Fruit fly (Drosophila melanogaster) whole organism, pupa: ENCODE data around the gene Sfp84E.
A peak's percentile ranks its signal among the peaks of the same experiment; 100 is the strongest.

Source experiments
- CG10348 ChIP-seq: fragments of 200-800 bp; sonication (Bioruptor generic); IDR thresholded peaks from 2 replicates; pipeline ENCODE4 v1.3.6; 2022; ENCODE audit warnings: missing biosample characterization, missing genetic modification characterization
- CG12605 ChIP-seq: fragments of 200-800 bp; sonication (Bioruptor generic); IDR thresholded peaks from 2 replicates; pipeline ENCODE4 v1.3.6; 2022; ENCODE audit warnings: missing biosample characterization, missing genetic modification characterization
- CG13204 ChIP-seq: fragments of 200-800 bp; sonication (Bioruptor generic); optimal IDR thresholded peaks from 2 replicates; lab custom pipeline; 2018; ENCODE audit warnings: missing biosample characterization, mild to moderate bottlenecking, missing genetic modification characterization, moderate library complexity
- CG14655 ChIP-seq: fragments of 200-800 bp; sonication (Bioruptor generic); optimal IDR thresholded peaks from 3 replicates; lab custom pipeline; 2017; ENCODE audit warnings: mild to moderate bottlenecking, missing biosample characterization, missing genetic modification reagents, missing genetic modification characterization
- CG15710 ChIP-seq: fragments of 200-800 bp; sonication (Bioruptor generic); optimal IDR thresholded peaks from 2 replicates; lab custom pipeline; 2018; ENCODE audit warnings: missing biosample characterization, mild to moderate bottlenecking, missing genetic modification characterization, moderate library complexity
- CG17806 ChIP-seq: fragments of 200-800 bp; sonication (Bioruptor generic); optimal IDR thresholded peaks from 2 replicates; lab custom pipeline; 2018; ENCODE audit warnings: missing biosample characterization, mild to moderate bottlenecking, missing genetic modification characterization, moderate library complexity
- CG32121 ChIP-seq: fragments of 200-800 bp; sonication (Bioruptor generic); IDR thresholded peaks from 2 replicates; pipeline ENCODE4 v1.3.6; 2022; ENCODE audit warnings: missing biosample characterization, missing genetic modification characterization
- CG34367 ChIP-seq: fragments of 200-800 bp; sonication (Bioruptor generic); optimal IDR thresholded peaks from 2 replicates; lab custom pipeline; 2018; ENCODE audit warnings: missing biosample characterization, mild to moderate bottlenecking, missing genetic modification characterization
- CG4496 ChIP-seq: fragments of 200-800 bp; sonication (Bioruptor generic); IDR thresholded peaks from 3 replicates; pipeline ENCODE4 v1.3.6; 2022; ENCODE audit warnings: missing biosample characterization, missing genetic modification characterization
- CG8159 ChIP-seq: fragments of 200-800 bp; sonication (Bioruptor generic); optimal IDR thresholded peaks from 3 replicates; lab custom pipeline; 2018; ENCODE audit warnings: missing biosample characterization, mild to moderate bottlenecking, missing genetic modification characterization, moderate library complexity
- CG8301 ChIP-seq: fragments of 200-800 bp; sonication (Bioruptor generic); optimal IDR thresholded peaks from 2 replicates; lab custom pipeline; 2018; ENCODE audit warnings: missing biosample characterization, mild to moderate bottlenecking, missing genetic modification characterization
- CG9948 ChIP-seq: fragments of 200-800 bp; sonication (Bioruptor generic); optimal IDR thresholded peaks from 2 replicates; lab custom pipeline; 2018; ENCODE audit warnings: missing biosample characterization, mild to moderate bottlenecking, missing genetic modification characterization, moderate library complexity
- D1 ChIP-seq: fragments of 200-800 bp; sonication (Bioruptor generic); optimal IDR thresholded peaks from 2 replicates; lab custom pipeline; 2018; ENCODE audit warnings: missing biosample characterization, mild to moderate bottlenecking, missing genetic modification characterization, moderate library complexity
- EcR ChIP-seq: fragments of 200-800 bp; sonication (Bioruptor generic); optimal IDR thresholded peaks from 3 replicates; lab custom pipeline; 2019; ENCODE audit warnings: missing biosample characterization, missing genetic modification characterization, mild to moderate bottlenecking, moderate library complexity, missing genetic modification reagents
- Ets98B ChIP-seq: fragments of 200-800 bp; sonication (Bioruptor generic); IDR thresholded peaks from 2 replicates; pipeline ENCODE4 v1.3.6; 2022; ENCODE audit warnings: missing biosample characterization, missing genetic modification characterization
- Pif1A ChIP-seq: fragments of 200-800 bp; sonication (Bioruptor generic); optimal IDR thresholded peaks from 3 replicates; lab custom pipeline; 2016; ENCODE audit warnings: missing biosample characterization, missing genetic modification characterization
- Pif1B ChIP-seq: fragments of 200-800 bp; sonication (Bioruptor generic); optimal IDR thresholded peaks from 3 replicates; lab custom pipeline; 2016; ENCODE audit warnings: missing biosample characterization, missing genetic modification characterization
- Snoo ChIP-seq: fragments of 200-800 bp; sonication (Bioruptor generic); optimal IDR thresholded peaks from 3 replicates; lab custom pipeline; 2017; ENCODE audit warnings: missing biosample characterization, mild to moderate bottlenecking, missing genetic modification characterization, inconsistent platforms
- fd96Ca ChIP-seq: fragments of 200-800 bp; sonication (Bioruptor generic); IDR thresholded peaks from 3 replicates; pipeline ENCODE4 v1.3.6; 2022; ENCODE audit warnings: missing biosample characterization, missing genetic modification characterization
- gl ChIP-seq: fragments of 200-800 bp; sonication (Bioruptor generic); optimal IDR thresholded peaks from 2 replicates; lab custom pipeline; 2018; ENCODE audit warnings: missing biosample characterization, mild to moderate bottlenecking, missing genetic modification characterization
- rn ChIP-seq: fragments of 200-800 bp; sonication (Bioruptor generic); IDR thresholded peaks from 2 replicates; pipeline ENCODE4 v1.3.6; 2022; ENCODE audit warnings: missing biosample characterization, missing genetic modification characterization

Gene Sfp84E

dm6 chr3R:7973049-7973448, 7.1 kb downstream of the Sfp84E start:
- TF ChIP-seq CG4496 (0 out of 3 replicates have a peak, but pooled peaks have one; percentile 29), Pif1B (GFP tag; lab: Kevin White, UChicago) (no peak), CG17806 (tag; lab: Kevin White, UChicago) (no peak), CG34367 (tag; lab: Kevin White, UChicago) (no peak), CG12605 (GFP tag; lab: Robert Waterston, UW) (no peak)

DNA sequence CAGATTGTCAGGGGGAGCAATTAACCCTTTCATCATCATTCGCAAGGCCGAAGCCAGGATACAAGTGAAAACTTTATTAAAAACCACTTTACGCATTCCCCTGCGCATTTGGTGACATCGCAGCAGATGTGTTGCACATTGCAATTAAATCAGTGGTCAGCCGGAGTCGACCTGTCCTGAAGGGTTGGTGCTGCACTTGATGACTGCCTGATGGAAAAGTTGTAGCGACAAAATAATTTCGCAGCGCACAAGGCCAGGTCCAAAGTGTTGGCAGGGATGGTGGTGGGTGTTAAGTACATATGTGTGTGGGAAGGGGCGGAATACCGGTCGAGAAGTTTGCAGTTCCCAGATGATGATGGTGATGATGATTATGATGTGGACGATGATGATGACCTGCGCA, 7.9 kb downstream of the Sfp84E start:
- TF ChIP-seq CG4496 (no peak), CG9948 (tag; lab: Kevin White, UChicago) (no peak), Pif1B (GFP tag; lab: Kevin White, UChicago) (no peak), fd96Ca (no peak)

dm6 chr3R:7970640-7971039, 9.5 kb downstream of the Sfp84E start:
- TF ChIP-seq Snoo (tag; lab: Kevin White, UChicago) (no peak), CG13204 (no peak), Pif1B (GFP tag; lab: Kevin White, UChicago) (no peak), rn (GFP tag; lab: Robert Waterston, UW) (no peak), gl (tag; lab: Kevin White, UChicago) (no peak), CG8159 (tag; lab: Kevin White, UChicago) (no peak), Ets98B (no peak)

DNA sequence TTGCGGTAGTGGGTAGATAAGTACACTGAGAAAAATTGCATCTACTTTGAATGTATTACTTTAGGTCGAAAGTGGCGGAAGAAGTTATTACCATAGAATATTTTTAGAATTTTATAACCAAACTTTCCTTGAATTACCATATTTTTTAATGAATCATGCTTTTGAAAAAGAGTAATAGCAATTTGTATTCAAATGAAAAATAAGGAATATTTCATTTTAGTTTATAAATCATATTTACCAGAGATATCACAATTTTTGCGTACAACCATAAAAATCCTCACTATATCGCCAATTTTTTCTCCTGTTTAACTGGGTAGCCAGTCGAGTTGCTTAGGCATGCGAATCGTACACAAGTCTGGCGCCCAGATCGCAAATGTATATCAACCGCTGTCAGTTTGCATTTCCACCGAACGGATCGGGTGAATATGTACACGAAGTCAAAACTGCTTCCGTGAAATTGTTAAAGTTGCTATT, 10.4 kb downstream of the Sfp84E start:
- peak; percentile 93 for TF ChIP-seq CG14655 (GFP tag; lab: Kevin White, UChicago)
- no peak for TF ChIP-seq fd96Ca
- peak; percentile 27 for TF ChIP-seq Snoo (tag; lab: Kevin White, UChicago)
- TF ChIP-seq CG17806 (tag; lab: Kevin White, UChicago): peak; percentile 89
- peak; percentile 86 for TF ChIP-seq CG9948 (tag; lab: Kevin White, UChicago)
- TF ChIP-seq CG15710: peak; percentile 76
- TF ChIP-seq CG4496: peak; percentile 83
- peak; percentile 63 for TF ChIP-seq CG12605 (GFP tag; lab: Robert Waterston, UW)
- peak; percentile 80 for TF ChIP-seq Pif1A (GFP tag; lab: Kevin White, UChicago)
- 0 out of 2 replicates have a peak, but pooled peaks have one; percentile 9 for TF ChIP-seq rn (GFP tag; lab: Robert Waterston, UW)
- peak; percentile 47 for TF ChIP-seq D1 (tag; lab: Kevin White, UChicago)
- TF ChIP-seq CG8301 (tag; lab: Kevin White, UChicago): peak; percentile 91
- peak; percentile 65 for TF ChIP-seq CG32121 (GFP tag; lab: Robert Waterston, UW)
- TF ChIP-seq CG13204: peak; percentile 4
- TF ChIP-seq gl (tag; lab: Kevin White, UChicago): peak; percentile 15
- no peak for TF ChIP-seq EcR (GFP tag; lab: Kevin White, UChicago)
- peak; percentile 71 for TF ChIP-seq Pif1B (GFP tag; lab: Kevin White, UChicago)
- 0 out of 2 replicates have a peak, but pooled peaks have one; percentile 21 for TF ChIP-seq CG10348 (GFP tag; lab: Robert Waterston, UW)
- peak; percentile 90 for TF ChIP-seq CG8159 (tag; lab: Kevin White, UChicago)
- peak; percentile 78 for TF ChIP-seq Ets98B
- TF ChIP-seq CG34367 (tag; lab: Kevin White, UChicago): peak; percentile 62
- TF ChIP-seq, all 21 proteins: peak for 19

- peak; percentile 61 for TF ChIP-seq EcR (GFP tag; lab: Kevin White, UChicago)
- TF ChIP-seq CG14655 (GFP tag; lab: Kevin White, UChicago): no peak
- TF ChIP-seq rn (GFP tag; lab: Robert Waterston, UW): no peak
- TF ChIP-seq Ets98B: no peak
- no peak for TF ChIP-seq Pif1A (GFP tag; lab: Kevin White, UChicago)
- peak; percentile 39 for TF ChIP-seq CG13204
- TF ChIP-seq gl (tag; lab: Kevin White, UChicago): no peak
- TF ChIP-seq, all 21 proteins: peak for 2
Observed at dm6 chr3R:7968958-7969701, 11.0 kb downstream of the Sfp84E start.

DNA sequence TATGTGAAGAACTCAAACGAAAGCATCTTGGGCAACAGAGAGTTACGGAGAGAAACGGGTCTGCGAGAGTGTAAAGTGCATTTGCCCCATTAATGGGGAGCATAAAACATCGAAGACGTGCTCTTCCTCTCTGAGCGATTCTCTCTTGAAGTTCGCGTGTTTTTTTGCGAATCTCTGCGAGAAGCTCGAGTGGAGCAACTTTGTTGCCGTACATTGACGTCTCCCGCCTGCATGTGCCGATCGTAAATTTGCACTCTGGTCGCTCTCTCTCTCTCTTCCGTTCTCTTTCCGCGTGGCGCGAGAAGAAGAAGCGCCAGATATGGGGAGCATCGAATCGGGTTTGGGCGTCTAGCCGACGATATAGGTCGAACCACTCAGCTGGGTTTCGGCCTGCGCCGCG, 12.3 kb downstream of the Sfp84E start:
- TF ChIP-seq CG12605 (GFP tag; lab: Robert Waterston, UW) (peak; percentile 79), fd96Ca (peak; percentile 54; the same call in 1 of the 3 replicates), Ets98B (peak; percentile 80), CG15710 (no peak), EcR (GFP tag; lab: Kevin White, UChicago) (peak; percentile 98), CG13204 (peak; percentile 61), CG32121 (GFP tag; lab: Robert Waterston, UW) (peak; percentile 60), gl (tag; lab: Kevin White, UChicago) (peak; percentile 28), D1 (tag; lab: Kevin White, UChicago) (no peak), Snoo (tag; lab: Kevin White, UChicago) (no peak), Pif1A (GFP tag; lab: Kevin White, UChicago) (peak; percentile 2), CG34367 (tag; lab: Kevin White, UChicago) (no peak), Pif1B (GFP tag; lab: Kevin White, UChicago) (peak; percentile 45), CG10348 (GFP tag; lab: Robert Waterston, UW) (no peak), CG4496 (peak; percentile 74; the same call in 2 of the 3 replicates)
